Worm (Caenorhabditis elegans) whole organism, early embryonic: ENCODE results near the gene clec-217.

ENCODE experiments used
- B0310.2 ChIP-seq: sonication (generic microtip); optimal IDR thresholded peaks from 2 replicates; lab custom pipeline; 2016; ENCODE audit warnings: mild to moderate bottlenecking, missing genetic modification characterization, missing compliant biosample characterization
- F13C5.2 ChIP-seq: sonication (generic microtip); optimal IDR thresholded peaks from 2 replicates; lab custom pipeline; 2017; ENCODE audit warnings: mild to moderate bottlenecking, missing genetic modification characterization, inconsistent platforms, missing compliant biosample characterization
- aly-1 ChIP-seq: sonication (generic microtip); optimal IDR thresholded peaks from 2 replicates; lab custom pipeline; 2016; ENCODE audit warnings: missing genetic modification characterization, missing compliant biosample characterization
- ama-1 ChIP-seq: fragments of 150-350 bp; optimal IDR thresholded peaks from 2 replicates; lab custom pipeline; 2014
- ceh-13 ChIP-seq: fragments of 200-800 bp; sonication (Bioruptor generic); optimal IDR thresholded peaks from 2 replicates; lab custom pipeline; 2018; ENCODE audit warnings: mild to moderate bottlenecking, missing genetic modification characterization, missing compliant biosample characterization
- ceh-36 ChIP-seq: sonication (generic microtip); optimal IDR thresholded peaks from 2 replicates; lab custom pipeline; 2016; ENCODE audit warnings: missing genetic modification characterization, inconsistent platforms, missing compliant biosample characterization
- ets-7 ChIP-seq: sonication (generic microtip); optimal IDR thresholded peaks from 2 replicates; lab custom pipeline; 2016; ENCODE audit warnings: missing genotype, missing genetic modification characterization, missing compliant biosample characterization
- flt-1 ChIP-seq: fragments of 200-800 bp; sonication (Bioruptor generic); IDR thresholded peaks from 2 replicates; pipeline ENCODE4 v1.3.6; 2022; ENCODE audit warnings: missing genetic modification characterization, missing compliant biosample characterization
- hmbx-1 ChIP-seq: sonication (generic microtip); optimal IDR thresholded peaks from 2 replicates; lab custom pipeline; 2016; ENCODE audit warnings: mild to moderate bottlenecking, missing genetic modification characterization, missing compliant biosample characterization
- hmg-4 ChIP-seq: fragments of 200-800 bp; sonication (Bioruptor generic); optimal IDR thresholded peaks from 2 replicates; lab custom pipeline; 2018; ENCODE audit warnings: mild to moderate bottlenecking, missing genetic modification characterization, missing compliant biosample characterization
- hnd-1 ChIP-seq: sonication (generic microtip); optimal IDR thresholded peaks from 2 replicates; lab custom pipeline; 2016; ENCODE audit warnings: missing genetic modification characterization, missing compliant biosample characterization
- pes-1 ChIP-seq: fragments of 200-800 bp; sonication (Bioruptor generic); IDR thresholded peaks from 2 replicates; pipeline ENCODE4 v1.3.6; 2022; ENCODE audit warnings: missing genetic modification reagents, missing genetic modification characterization, missing compliant biosample characterization
- scrt-1 ChIP-seq: fragments of 200-800 bp; sonication (Bioruptor generic); IDR thresholded peaks from 2 replicates; pipeline ENCODE4 v1.3.6; 2022; ENCODE audit warnings: missing genetic modification characterization, missing compliant biosample characterization
- sea-1 ChIP-seq: fragments of 200-800 bp; sonication (Bioruptor generic); conservative IDR thresholded peaks from 2 replicates; pipeline ENCODE4 v1.3.6; 2022; ENCODE audit warnings: missing genetic modification characterization, missing compliant biosample characterization
- tbx-11 ChIP-seq: fragments of 200-800 bp; sonication (Bioruptor generic); IDR thresholded peaks from 2 replicates; pipeline ENCODE4 v1.3.6; 2022; ENCODE audit warnings: missing genetic modification characterization, missing compliant biosample characterization
- tbx-37 ChIP-seq: fragments of 200-800 bp; sonication (Bioruptor generic); conservative IDR thresholded peaks from 2 replicates; pipeline ENCODE4 v1.3.6; 2022; ENCODE audit warnings: missing genetic modification reagents, missing genetic modification characterization, missing compliant biosample characterization
- tra-4 ChIP-seq: sonication (generic microtip); optimal IDR thresholded peaks from 2 replicates; lab custom pipeline; 2017; ENCODE audit warnings: missing genetic modification characterization, missing compliant biosample characterization

Gene clec-217

ce11 chrV:7985860-7986259 is 27.2 kb upstream of the clec-217 start, which contains the start of gene Y97E10AL.1:
Gene Y97E10AL.1 (plus strand): TSS chrV:7986160.
- TF ChIP-seq scrt-1 (no peak), B0310.2 (tag; lab: Kevin White, UChicago) (no peak), hnd-1 (tag; lab: Kevin White, UChicago) (no peak), pes-1 (GFP tag; lab: Robert Waterston, UW) (no peak)

- TF ChIP-seq ets-7 (no peak), scrt-1 (no peak), sea-1 (GFP tag; lab: Robert Waterston, UW) (no peak), ama-1 (no peak), tbx-11 (GFP tag; lab: Robert Waterston, UW) (no peak), B0310.2 (tag; lab: Kevin White, UChicago) (no peak)
Observed at ce11 chrV:7983381-7984052, 24.9 kb upstream of the clec-217 start, which contains the start of the genes natb-1 and abhd-12. Gene natb-1 (minus strand): TSS chrV:7983431. Gene abhd-12 (plus strand): TSS chrV:7983879.

- TF ChIP-seq hmbx-1 (tag; lab: Kevin White, UChicago) (no peak), tra-4 (tag; lab: Kevin White, UChicago) (no peak), ceh-13 (GFP tag; lab: Kevin White, UChicago) (no peak), sea-1 (GFP tag; lab: Robert Waterston, UW) (no peak), B0310.2 (tag; lab: Kevin White, UChicago) (no peak), hnd-1 (tag; lab: Kevin White, UChicago) (no peak), ets-7 (no peak), hmg-4 (no peak), pes-1 (GFP tag; lab: Robert Waterston, UW) (no peak), flt-1 (GFP tag; lab: Robert Waterston, UW) (no peak), tbx-37 (GFP tag; lab: Robert Waterston, UW) (no peak), ama-1 (no peak), aly-1 (tag; lab: Kevin White, UChicago) (no peak), ceh-36 (tag; lab: Kevin White, UChicago) (no peak), F13C5.2 (tag; lab: Kevin White, UChicago) (no peak), scrt-1 (no peak), tbx-11 (GFP tag; lab: Robert Waterston, UW) (no peak)
Observed at ce11 chrV:7980993-7981595, 22.5 kb upstream of the clec-217 start, which contains the start of gene F26D11.1. Gene F26D11.1 (plus strand): TSS chrV:7981545.

ce11 chrV:7980370-7980987 is 21.8 kb upstream of the clec-217 start:
- TF ChIP-seq sea-1 (GFP tag; lab: Robert Waterston, UW) (no peak), B0310.2 (tag; lab: Kevin White, UChicago) (no peak), tra-4 (tag; lab: Kevin White, UChicago) (no peak), ceh-36 (tag; lab: Kevin White, UChicago) (no peak), hmbx-1 (tag; lab: Kevin White, UChicago) (no peak), scrt-1 (no peak), ceh-13 (GFP tag; lab: Kevin White, UChicago) (no peak), pes-1 (GFP tag; lab: Robert Waterston, UW) (no peak), ama-1 (no peak), ets-7 (no peak), tbx-11 (GFP tag; lab: Robert Waterston, UW) (no peak), F13C5.2 (tag; lab: Kevin White, UChicago) (no peak), hmg-4 (no peak), flt-1 (GFP tag; lab: Robert Waterston, UW) (no peak)

- TF ChIP-seq F13C5.2 (tag; lab: Kevin White, UChicago) (peak; percentile 38), ceh-36 (tag; lab: Kevin White, UChicago) (peak; percentile 17), tbx-11 (GFP tag; lab: Robert Waterston, UW) (no peak), hmg-4 (peak; percentile 87), B0310.2 (tag; lab: Kevin White, UChicago) (peak; percentile 74), sea-1 (GFP tag; lab: Robert Waterston, UW) (peak; percentile 40; the same call in 1 of the 2 replicates), aly-1 (tag; lab: Kevin White, UChicago) (no peak), hnd-1 (tag; lab: Kevin White, UChicago) (no peak), pes-1 (GFP tag; lab: Robert Waterston, UW) (no peak), ceh-13 (GFP tag; lab: Kevin White, UChicago) (no peak), tbx-37 (GFP tag; lab: Robert Waterston, UW) (no peak)
Observed at ce11 chrV:7978798-7979197, 20.2 kb upstream of the clec-217 start.

ce11 chrV:7977701-7978461 is 19.2 kb upstream of the clec-217 start, which contains the start of gene let-413:
Gene let-413 (minus strand): TSS chrV:7977776.
- peak; percentile 21 for TF ChIP-seq aly-1 (tag; lab: Kevin White, UChicago)
- TF ChIP-seq tbx-11 (GFP tag; lab: Robert Waterston, UW) = no peak

ce11 chrV:7971376-7971775 is 12.7 kb upstream of the clec-217 start:
- TF ChIP-seq tbx-37 (GFP tag; lab: Robert Waterston, UW) (no peak), hnd-1 (tag; lab: Kevin White, UChicago) (no peak), sea-1 (GFP tag; lab: Robert Waterston, UW) (no peak), hmbx-1 (tag; lab: Kevin White, UChicago) (no peak), flt-1 (GFP tag; lab: Robert Waterston, UW) (no peak), F13C5.2 (tag; lab: Kevin White, UChicago) (no peak)
